Worm (Caenorhabditis elegans): Measurements from ENCODE around the gene C36E6.2.

- TF ChIP-seq ztf-11 (tag; optimal IDR thresholded peaks at IDR 0.05) (no peak), pha-4 (tag; optimal IDR thresholded peaks at IDR 0.05) (no peak), ces-1 (GFP tag; optimal IDR thresholded peaks at IDR 0.05) (no peak), blmp-1 (tag; optimal IDR thresholded peaks at IDR 0.05) (no peak), elt-3 (tag; optimal IDR thresholded peaks at IDR 0.05) (no peak)
Observed at ce11 chrX:17423894-17424594, 27.4 kb upstream of the C36E6.2 start.
